Worm (Caenorhabditis elegans) whole organism, dauer: ENCODE data around the gene C06H2.7.

Experiments used
- unc-62 ChIP-seq: sonication (generic microtip); optimal IDR thresholded peaks from 2 replicates; lab custom pipeline; 2017; ENCODE audit warnings: missing biosample characterization, missing genetic modification reagents, missing genetic modification characterization

C06H2.7 gene

ce11 chrV:11144694-11145093 lies at the start of gene C06H2.7:
Gene C06H2.7, minus strand, starts transcription at chrV:11144794.
- no peak for TF ChIP-seq unc-62 (GFP tag; lab: Kevin White, UChicago)

ce11 chrV:11190983-11191382 lies 46.4 kb upstream of the C06H2.7 start, which contains the start of gene lgc-49:
Gene lgc-49, plus strand, starts transcription at chrV:11191283.
- no peak for TF ChIP-seq unc-62 (GFP tag; lab: Kevin White, UChicago)

ce11 chrV:11182925-11183324 lies 38.3 kb upstream of the C06H2.7 start, which contains the start of gene cnc-10:
Gene cnc-10, plus strand, starts transcription at chrV:11183225.
- no peak for TF ChIP-seq unc-62 (GFP tag; lab: Kevin White, UChicago)

- TF ChIP-seq unc-62 (GFP tag; lab: Kevin White, UChicago): no peak
Observed at ce11 chrV:11180951-11181350, 36.4 kb upstream of the C06H2.7 start.

- TF ChIP-seq unc-62 (GFP tag; lab: Kevin White, UChicago): no peak
Observed at ce11 chrV:11177577-11177976, 33.0 kb upstream of the C06H2.7 start, which contains the start of gene gpa-1. Gene gpa-1, minus strand, starts transcription at chrV:11177677.

ce11 chrV:11174663-11175062 lies 30.1 kb upstream of the C06H2.7 start:
- no peak for TF ChIP-seq unc-62 (GFP tag; lab: Kevin White, UChicago)

- TF ChIP-seq unc-62 (GFP tag; lab: Kevin White, UChicago): no peak
Observed at ce11 chrV:11172667-11173066, 28.1 kb upstream of the C06H2.7 start.

ce11 chrV:11171906-11172305 lies 27.3 kb upstream of the C06H2.7 start, which contains the start of gene T19C4.5:
Gene T19C4.5, plus strand, starts transcription at chrV:11172213.
- no peak for TF ChIP-seq unc-62 (GFP tag; lab: Kevin White, UChicago)

ce11 chrV:11170564-11171329 lies 26.2 kb upstream of the C06H2.7 start:
- no peak for TF ChIP-seq unc-62 (GFP tag; lab: Kevin White, UChicago)

- no peak for TF ChIP-seq unc-62 (GFP tag; lab: Kevin White, UChicago)
Observed at ce11 chrV:11167745-11168144, 23.2 kb upstream of the C06H2.7 start.

ce11 chrV:11164475-11164874 lies 19.9 kb upstream of the C06H2.7 start, which contains the start of gene srg-40:
Gene srg-40, minus strand, starts transcription at chrV:11164575.
- no peak for TF ChIP-seq unc-62 (GFP tag; lab: Kevin White, UChicago)

ce11 chrV:11161791-11162190 lies 17.2 kb upstream of the C06H2.7 start, which contains the start of gene srg-41:
Gene srg-41, minus strand, starts transcription at chrV:11161891.
- TF ChIP-seq unc-62 (GFP tag; lab: Kevin White, UChicago): no peak

ce11 chrV:11157947-11158346 lies 13.4 kb upstream of the C06H2.7 start, which contains the start of gene srg-42:
Gene srg-42, minus strand, starts transcription at chrV:11158047.
- no peak for TF ChIP-seq unc-62 (GFP tag; lab: Kevin White, UChicago)

- no peak for TF ChIP-seq unc-62 (GFP tag; lab: Kevin White, UChicago)
Observed at ce11 chrV:11156589-11156988, 12.0 kb upstream of the C06H2.7 start.

- TF ChIP-seq unc-62 (GFP tag; lab: Kevin White, UChicago): no peak
Observed at ce11 chrV:11155553-11155952, 11.0 kb upstream of the C06H2.7 start, which contains the start of gene srg-38. Gene srg-38, minus strand, starts transcription at chrV:11155653.

- no peak for TF ChIP-seq unc-62 (GFP tag; lab: Kevin White, UChicago)
Observed at ce11 chrV:11152333-11152732, 7.7 kb upstream of the C06H2.7 start, which contains the start of gene srg-39. Gene srg-39, minus strand, starts transcription at chrV:11152433.

ce11 chrV:11149405-11149804 lies 4.8 kb upstream of the C06H2.7 start, which contains the start of gene T19C4.1:
Gene T19C4.1, plus strand, starts transcription at chrV:11149705.
- no peak for TF ChIP-seq unc-62 (GFP tag; lab: Kevin White, UChicago)
